Worm (Caenorhabditis elegans): ENCODE measurements around the gene Y53F4B.9.

DNA sequence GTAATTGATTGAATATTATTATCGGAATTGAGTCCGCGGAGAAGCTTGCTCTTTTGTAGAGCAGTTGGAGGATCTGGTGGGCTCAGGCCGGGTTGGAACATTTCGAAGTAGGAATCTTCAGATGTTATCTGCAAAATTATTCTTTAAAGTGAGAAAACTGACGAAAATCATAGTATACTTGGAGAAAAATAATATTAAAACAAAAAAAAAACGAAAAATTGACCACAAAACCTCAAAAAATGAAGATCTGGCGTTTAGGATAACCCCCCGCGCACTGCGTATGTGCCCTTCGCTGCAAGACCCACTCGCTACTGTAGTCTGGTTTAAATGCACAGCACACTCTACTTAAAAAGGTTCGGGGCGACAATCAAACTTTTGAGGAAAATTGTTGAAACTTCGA is 6.8 kb downstream of the Y53F4B.9 start, which contains the start of gene Y53F4B.10:
- TF ChIP-seq him-1 (tag; optimal IDR thresholded peaks at IDR 0.05): no peak
- TF ChIP-seq W03F9.2 (tag; optimal IDR thresholded peaks at IDR 0.05): no peak
- TF ChIP-seq dao-5 (tag; optimal IDR thresholded peaks at IDR 0.05): no peak

All from whole organism, L4/young adult.